Worm (Caenorhabditis elegans) whole organism, L1 larva: Measurements from ENCODE around the gene K08H2.7.

Experiments used
- C04F5.9 ChIP-seq: sonication (generic microtip); optimal IDR thresholded peaks from 2 replicates; lab custom pipeline; 2016; ENCODE audit warnings: missing genetic modification characterization, missing compliant biosample characterization
- ama-1 ChIP-seq: fragments of 150-350 bp; optimal IDR thresholded peaks from 2 replicates; lab custom pipeline; 2014
- ceh-63 ChIP-seq: fragments of 200-800 bp; sonication (Bioruptor generic); optimal IDR thresholded peaks from 2 replicates; lab custom pipeline; 2018; ENCODE audit warnings: mild to moderate bottlenecking, missing genetic modification characterization, missing compliant biosample characterization
- ceh-82 ChIP-seq, 3 experiments: fragments of 150-350 bp in 1 of 3; sonication (generic microtip) in 2 of 3; optimal IDR thresholded peaks; 2 replicates each; lab custom pipeline; 2014 to 2017; ENCODE audit warnings: missing biosample characterization in 3 of 3, missing genetic modification characterization in 3 of 3
- ceh-90 ChIP-seq: sonication (generic microtip); optimal IDR thresholded peaks from 2 replicates; lab custom pipeline; 2016; ENCODE audit warnings: missing genetic modification characterization, missing compliant biosample characterization
- ces-1 ChIP-seq: fragments of 150-350 bp; optimal IDR thresholded peaks from 2 replicates; lab custom pipeline; 2014; ENCODE audit warnings: missing biosample characterization, missing genetic modification reagents, missing genetic modification characterization
- dsc-1 ChIP-seq: sonication (generic microtip); optimal IDR thresholded peaks from 2 replicates; lab custom pipeline; 2016; ENCODE audit warnings: mild to moderate bottlenecking, missing genetic modification characterization, missing compliant biosample characterization
- egl-13 ChIP-seq: sonication (generic microtip); optimal IDR thresholded peaks from 2 replicates; lab custom pipeline; 2016; ENCODE audit warnings: missing genotype, missing genetic modification reagents, missing genetic modification characterization, missing compliant biosample characterization
- egl-27 ChIP-seq, 2 experiments: fragments of 150-350 bp in 1 of 2; sonication (generic microtip); optimal IDR thresholded peaks; 3 replicates each; lab custom pipeline; 2017 to 2018; ENCODE audit warnings: missing biosample characterization in 2 of 2, missing genetic modification characterization in 2 of 2, missing genetic modification reagents in 2 of 2
- elt-3 ChIP-seq, 6 experiments: fragments of 150-350 bp in 1 of 6; sonication (generic microtip); optimal IDR thresholded peaks; 2 replicates each; lab custom pipeline; 2017 to 2018; ENCODE audit warnings: missing biosample characterization in 6 of 6, missing genetic modification characterization in 6 of 6, inconsistent platforms in 1 of 6
- fkh-4 ChIP-seq: sonication (generic microtip); optimal IDR thresholded peaks from 2 replicates; lab custom pipeline; 2016; ENCODE audit warnings: missing compliant biosample characterization, missing genetic modification characterization, borderline replicate concordance
- fkh-8 ChIP-seq: sonication (generic microtip); optimal IDR thresholded peaks from 2 replicates; lab custom pipeline; 2016; ENCODE audit warnings: mild to moderate bottlenecking, missing genetic modification characterization, missing compliant biosample characterization
- grh-1 ChIP-seq: fragments of 200-800 bp; sonication (Bioruptor generic); IDR thresholded peaks from 2 replicates; pipeline ENCODE4 v1.3.6; 2022; ENCODE audit warnings: missing genetic modification reagents, missing genetic modification characterization, missing compliant biosample characterization
- hlh-4 ChIP-seq: sonication (generic microtip); optimal IDR thresholded peaks from 2 replicates; lab custom pipeline; 2016; ENCODE audit warnings: mild to moderate bottlenecking, missing genetic modification characterization, missing compliant biosample characterization
- hpl-2 ChIP-seq: fragments of 150-350 bp; optimal IDR thresholded peaks from 2 replicates; lab custom pipeline; 2014; ENCODE audit warnings: missing biosample characterization, missing genetic modification reagents, missing genetic modification characterization
- irx-1 ChIP-seq: sonication (generic microtip); optimal IDR thresholded peaks from 2 replicates; lab custom pipeline; 2016; ENCODE audit warnings: missing genetic modification characterization, missing compliant biosample characterization
- isw-1 ChIP-seq: fragments of 200-800 bp; sonication (Bioruptor generic); IDR thresholded peaks from 2 replicates; pipeline ENCODE4 v1.3.6; 2022; ENCODE audit warnings: missing genetic modification characterization, missing compliant biosample characterization
- jun-1 ChIP-seq: fragments of 150-350 bp; optimal IDR thresholded peaks from 2 replicates; lab custom pipeline; 2014; ENCODE audit warnings: missing biosample characterization, missing genetic modification reagents, missing genetic modification characterization
- lin-35 ChIP-seq, 2 experiments: fragments of 150-350 bp; optimal IDR thresholded peaks; 2 replicates each; lab custom pipeline; 2014; ENCODE audit warnings: missing biosample characterization in 2 of 2, missing genetic modification characterization in 2 of 2, missing genetic modification reagents in 2 of 2
- lir-3 ChIP-seq: sonication (generic microtip); optimal IDR thresholded peaks from 2 replicates; lab custom pipeline; 2016; ENCODE audit warnings: mild to moderate bottlenecking, missing genetic modification characterization, moderate library complexity, missing compliant biosample characterization; ENCODE audit not compliant: poor library complexity
- lsy-2 ChIP-seq, 2 experiments: fragments of 150-350 bp; optimal IDR thresholded peaks; 2 replicates each; lab custom pipeline; 2014; ENCODE audit warnings: missing biosample characterization in 2 of 2, missing genetic modification characterization in 2 of 2
- mdl-1 ChIP-seq, 2 experiments: fragments of 150-350 bp; optimal IDR thresholded peaks; 2 replicates each; lab custom pipeline; 2014 to 2017; ENCODE audit warnings: missing biosample characterization in 2 of 2, missing genetic modification characterization in 2 of 2, inconsistent platforms in 1 of 2
- mef-2 ChIP-seq: fragments of 150-350 bp; optimal IDR thresholded peaks from 2 replicates; lab custom pipeline; 2014; ENCODE audit warnings: missing biosample characterization, missing genetic modification characterization
- nhr-19 ChIP-seq: fragments of 200-800 bp; sonication (Bioruptor generic); conservative IDR thresholded peaks from 2 replicates; pipeline ENCODE4 v1.3.6; 2022; ENCODE audit warnings: missing genetic modification characterization, missing compliant biosample characterization
- nhr-20 ChIP-seq: sonication (generic microtip); optimal IDR thresholded peaks from 2 replicates; lab custom pipeline; 2016; ENCODE audit warnings: mild to moderate bottlenecking, missing genetic modification characterization, missing compliant biosample characterization
- nhr-237 ChIP-seq: fragments of 150-350 bp; optimal IDR thresholded peaks from 2 replicates; lab custom pipeline; 2014; ENCODE audit warnings: missing biosample characterization, missing genetic modification characterization
- nhr-28 ChIP-seq: fragments of 150-350 bp; optimal IDR thresholded peaks from 2 replicates; lab custom pipeline; 2014; ENCODE audit warnings: missing biosample characterization, missing genetic modification characterization
- nhr-71 ChIP-seq: sonication (generic microtip); optimal IDR thresholded peaks from 2 replicates; lab custom pipeline; 2016; ENCODE audit warnings: mild to moderate bottlenecking, missing genetic modification characterization, moderate library complexity, missing compliant biosample characterization
- nhr-76 ChIP-seq: sonication (generic microtip); optimal IDR thresholded peaks from 2 replicates; lab custom pipeline; 2017; ENCODE audit warnings: missing biosample characterization, missing genetic modification characterization
- nhr-90 ChIP-seq: sonication (generic microtip); optimal IDR thresholded peaks from 2 replicates; lab custom pipeline; 2016; ENCODE audit warnings: mild to moderate bottlenecking, missing genetic modification characterization, missing compliant biosample characterization; ENCODE audit not compliant: poor library complexity
- rnt-1 ChIP-seq: sonication (generic microtip); optimal IDR thresholded peaks from 2 replicates; lab custom pipeline; 2016; ENCODE audit warnings: mild to moderate bottlenecking, missing genetic modification characterization, moderate library complexity, missing compliant biosample characterization
- skn-1 ChIP-seq: fragments of 150-350 bp; optimal IDR thresholded peaks from 2 replicates; lab custom pipeline; 2014; ENCODE audit warnings: missing biosample characterization, missing genetic modification characterization
- sox-4 ChIP-seq: sonication (generic microtip); optimal IDR thresholded peaks from 2 replicates; lab custom pipeline; 2016; ENCODE audit warnings: missing genetic modification characterization, missing compliant biosample characterization
- sptf-1 ChIP-seq: fragments of 150-350 bp; optimal IDR thresholded peaks from 2 replicates; lab custom pipeline; 2014; ENCODE audit warnings: missing biosample characterization, missing genetic modification characterization
- sup-37 ChIP-seq: fragments of 200-800 bp; sonication (Bioruptor generic); optimal IDR thresholded peaks from 2 replicates; lab custom pipeline; 2018; ENCODE audit warnings: mild to moderate bottlenecking, missing genetic modification characterization, missing compliant biosample characterization
- tbx-2 ChIP-seq: sonication (generic microtip); optimal IDR thresholded peaks from 2 replicates; lab custom pipeline; 2016; ENCODE audit warnings: missing genetic modification characterization, missing compliant biosample characterization
- unc-130 ChIP-seq: fragments of 150-350 bp; optimal IDR thresholded peaks from 2 replicates; lab custom pipeline; 2017; ENCODE audit warnings: missing biosample characterization, missing genetic modification characterization, inconsistent platforms
- unc-62 ChIP-seq: fragments of 150-350 bp; optimal IDR thresholded peaks from 2 replicates; lab custom pipeline; 2014; ENCODE audit warnings: missing biosample characterization, missing genetic modification reagents, missing genetic modification characterization
- unc-86 ChIP-seq: sonication (generic microtip); optimal IDR thresholded peaks from 2 replicates; lab custom pipeline; 2016; ENCODE audit warnings: missing genetic modification characterization, missing compliant biosample characterization
- unc-98 ChIP-seq: fragments of 200-800 bp; sonication (Bioruptor generic); IDR thresholded peaks from 2 replicates; pipeline ENCODE4 v1.3.6; 2022; ENCODE audit warnings: missing genetic modification characterization, missing compliant biosample characterization
- vab-15 ChIP-seq: sonication (generic microtip); optimal IDR thresholded peaks from 2 replicates; lab custom pipeline; 2017; ENCODE audit warnings: missing genotype, mild to moderate bottlenecking, missing genetic modification characterization, missing compliant biosample characterization
- xbp-1 ChIP-seq: sonication (generic microtip); optimal IDR thresholded peaks from 2 replicates; lab custom pipeline; 2016; ENCODE audit warnings: missing genetic modification characterization, missing compliant biosample characterization

Gene K08H2.7

ce11 chrX:13288715-13289114, 40.5 kb upstream of the K08H2.7 start, which contains the start of gene R04D3.4:
TSS of gene R04D3.4 (minus strand) at chrX:13288815.
- TF ChIP-seq vab-15 (tag; lab: Kevin White, UChicago): no peak
- TF ChIP-seq sox-4 (tag; lab: Kevin White, UChicago): no peak
- no peak for TF ChIP-seq nhr-90 (tag; lab: Kevin White, UChicago)
- TF ChIP-seq skn-1: no peak
- no peak for TF ChIP-seq unc-62 (GFP tag; lab: Kevin White, UChicago)
- no peak for TF ChIP-seq elt-3 (tag; optimal IDR thresholded peaks at IDR 0.05; lab: Kevin White, UChicago)
- no peak for TF ChIP-seq rnt-1
- TF ChIP-seq egl-27 (tag; optimal IDR thresholded peaks at IDR 0.05; lab: Kevin White, UChicago): no peak
- TF ChIP-seq isw-1 (GFP tag; lab: Robert Waterston, UW): no peak
- no peak for TF ChIP-seq mdl-1 (tag; optimal IDR thresholded peaks at IDR 0.05; lab: Kevin White, UChicago)

- TF ChIP-seq nhr-19 (no peak), egl-13 (tag; lab: Kevin White, UChicago) (no peak), ces-1 (no peak), ceh-63 (no peak), unc-98 (GFP tag; lab: Robert Waterston, UW) (no peak), dsc-1 (no peak)
Observed at ce11 chrX:13286533-13286932, 38.3 kb upstream of the K08H2.7 start, which contains the start of gene R04D3.2. TSS of gene R04D3.2 (minus strand) at chrX:13286633.

ce11 chrX:13284618-13285017, 36.4 kb upstream of the K08H2.7 start:
- TF ChIP-seq C04F5.9: no peak
- TF ChIP-seq sox-4 (tag; lab: Kevin White, UChicago): no peak
- no peak for TF ChIP-seq nhr-237 (tag; lab: Kevin White, UChicago)
- no peak for TF ChIP-seq nhr-28 (tag; lab: Kevin White, UChicago)
- no peak for TF ChIP-seq fkh-8 (tag; lab: Kevin White, UChicago)
- TF ChIP-seq lir-3 (tag; lab: Kevin White, UChicago): no peak
- no peak for TF ChIP-seq xbp-1 (tag; lab: Kevin White, UChicago)

ce11 chrX:13284091-13284490, 35.9 kb upstream of the K08H2.7 start, which contains the start of gene cyp-14A4:
TSS of gene cyp-14A4 (minus strand) at chrX:13284197.
- TF ChIP-seq unc-86 (tag; lab: Kevin White, UChicago) (no peak), nhr-71 (tag; lab: Kevin White, UChicago) (no peak), unc-98 (GFP tag; lab: Robert Waterston, UW) (no peak), irx-1 (tag; lab: Kevin White, UChicago) (no peak), isw-1 (GFP tag; lab: Robert Waterston, UW) (no peak), jun-1 (tag; lab: Kevin White, UChicago) (no peak), hpl-2 (GFP tag; lab: Kevin White, UChicago) (no peak), grh-1 (GFP tag; lab: Robert Waterston, UW) (no peak), hlh-4 (tag; lab: Kevin White, UChicago) (no peak), xbp-1 (tag; lab: Kevin White, UChicago) (no peak), ceh-63 (no peak), sptf-1 (tag; lab: Kevin White, UChicago) (no peak), lsy-2 (tag; optimal IDR thresholded peaks at IDR 0.05; lab: Kevin White, UChicago) (no peak), fkh-4 (no peak), ceh-90 (no peak), ama-1 (lab: Kevin White, UChicago) (no peak), sup-37 (GFP tag; lab: Kevin White, UChicago) (no peak)
- TF ChIP-seq, all 84 proteins: peak for 0

DNA sequence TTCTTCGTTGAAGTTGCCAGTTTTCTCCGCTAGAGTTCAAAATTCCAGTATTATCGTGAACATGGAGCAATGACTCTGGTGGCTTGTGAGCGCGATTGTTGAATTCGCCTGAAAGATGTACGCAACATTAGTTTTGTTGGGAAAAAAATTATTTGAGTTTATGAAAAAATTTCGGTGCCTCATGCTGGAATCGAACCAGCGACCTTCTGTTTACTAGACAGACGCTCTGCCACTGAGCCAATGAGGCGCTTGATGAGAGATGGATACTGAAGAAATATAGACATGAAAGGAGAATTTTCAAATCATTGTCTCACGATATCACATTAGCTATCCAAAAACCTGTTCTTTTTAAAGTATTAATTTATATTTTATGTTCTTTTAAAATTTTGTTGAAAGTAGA, 35.2 kb upstream of the K08H2.7 start:
- TF ChIP-seq nhr-90 (tag; lab: Kevin White, UChicago): peak; percentile 12
- TF ChIP-seq nhr-76 (tag; lab: Kevin White, UChicago): no peak
- TF ChIP-seq tbx-2 (tag; lab: Kevin White, UChicago): no peak
- TF ChIP-seq unc-130 (tag; lab: Kevin White, UChicago): no peak
- peak in 1 of 3 experiments; percentile 2 for TF ChIP-seq ceh-82 (tag; optimal IDR thresholded peaks at IDR 0.05; lab: Kevin White, UChicago)
- peak in 1 of 2 experiments; percentile 13 for TF ChIP-seq lin-35 (GFP tag; optimal IDR thresholded peaks at IDR 0.05; lab: Kevin White, UChicago)
- TF ChIP-seq nhr-20 (tag; lab: Kevin White, UChicago): peak; percentile 13
- TF ChIP-seq mef-2 (tag; lab: Kevin White, UChicago): no peak
- TF ChIP-seq, all 84 proteins: peak for 4
